Worm (Caenorhabditis elegans) whole organism, early embryonic: ENCODE data around the gene col-155.

Experiments
- ama-1 ChIP-seq: fragments of 150-350 bp; optimal IDR thresholded peaks from 2 replicates; lab custom pipeline; 2014
- ceh-36 ChIP-seq: sonication (generic microtip); optimal IDR thresholded peaks from 2 replicates; lab custom pipeline; 2016; ENCODE audit warnings: missing genetic modification characterization, inconsistent platforms, missing compliant biosample characterization
- flt-1 ChIP-seq: fragments of 200-800 bp; sonication (Bioruptor generic); IDR thresholded peaks from 2 replicates; pipeline ENCODE4 v1.3.6; 2022; ENCODE audit warnings: missing genetic modification characterization, missing compliant biosample characterization
- hmbx-1 ChIP-seq: sonication (generic microtip); optimal IDR thresholded peaks from 2 replicates; lab custom pipeline; 2016; ENCODE audit warnings: mild to moderate bottlenecking, missing genetic modification characterization, missing compliant biosample characterization
- tbx-37 ChIP-seq: fragments of 200-800 bp; sonication (Bioruptor generic); conservative IDR thresholded peaks from 2 replicates; pipeline ENCODE4 v1.3.6; 2022; ENCODE audit warnings: missing genetic modification reagents, missing genetic modification characterization, missing compliant biosample characterization

DNA sequence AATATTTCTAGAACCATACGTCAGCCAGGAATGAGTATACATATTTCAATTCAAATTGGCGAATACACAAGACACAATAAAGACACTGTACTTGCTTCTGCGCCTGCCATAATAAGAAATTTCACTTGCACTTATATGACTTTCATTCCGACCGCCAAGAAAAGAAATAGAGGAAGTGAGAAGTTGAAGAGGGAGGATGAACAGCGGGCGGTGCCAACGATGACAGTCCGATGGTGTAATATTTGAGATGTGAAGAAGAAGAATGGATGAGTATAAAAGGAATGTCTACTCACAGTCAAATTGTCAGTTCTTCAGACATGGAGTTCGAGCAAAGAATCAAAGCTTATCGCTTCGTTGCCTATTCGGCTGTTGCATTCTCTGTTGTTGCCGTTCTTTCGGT, 4.6 kb downstream of the col-155 start, which contains the start of gene col-154:
- TF ChIP-seq flt-1 (GFP tag; lab: Robert Waterston, UW) (no peak), ceh-36 (tag; lab: Kevin White, UChicago) (no peak), ama-1 (lab: Kevin White, UChicago) (no peak), hmbx-1 (no peak), tbx-37 (GFP tag; lab: Robert Waterston, UW) (no peak)
